Fruit fly (Drosophila melanogaster) whole organism, adult: Measurements from ENCODE around the gene Mpv17.

Experiments used
- CG11617 ChIP-seq: fragments of 200-800 bp; sonication (Bioruptor generic); optimal IDR thresholded peaks from 2 replicates; lab custom pipeline; 2017; ENCODE audit warnings: mild to moderate bottlenecking, missing biosample characterization, missing genetic modification reagents, missing genetic modification characterization
- CG12768 ChIP-seq: fragments of 200-800 bp; sonication (Bioruptor generic); optimal IDR thresholded peaks from 2 replicates; lab custom pipeline; 2017; ENCODE audit warnings: missing biosample characterization, missing genetic modification characterization, mild to moderate bottlenecking, moderate library complexity, missing genetic modification reagents
- CG14711 ChIP-seq: fragments of 200-800 bp; sonication (Bioruptor generic); optimal IDR thresholded peaks from 2 replicates; lab custom pipeline; 2018; ENCODE audit warnings: missing biosample characterization, mild to moderate bottlenecking, missing genetic modification characterization, moderate library complexity
- CG1620 ChIP-seq: fragments of 200-800 bp; sonication (Bioruptor generic); optimal IDR thresholded peaks from 2 replicates; lab custom pipeline; 2016; ENCODE audit warnings: missing biosample characterization, missing genetic modification characterization
- CG33017 ChIP-seq: fragments of 200-800 bp; sonication (Bioruptor generic); optimal IDR thresholded peaks from 2 replicates; lab custom pipeline; 2018; ENCODE audit warnings: missing biosample characterization, mild to moderate bottlenecking, missing genetic modification characterization, moderate library complexity
- CG5204 ChIP-seq: fragments of 200-800 bp; sonication (Bioruptor generic); optimal IDR thresholded peaks from 2 replicates; lab custom pipeline; 2016; ENCODE audit warnings: missing biosample characterization, missing genetic modification characterization
- CG7045 ChIP-seq: fragments of 200-800 bp; sonication (Bioruptor generic); optimal IDR thresholded peaks from 2 replicates; lab custom pipeline; 2017; ENCODE audit warnings: missing biosample characterization, mild to moderate bottlenecking, missing genetic modification characterization
- CG7101 ChIP-seq: fragments of 200-800 bp; sonication (Bioruptor generic); optimal IDR thresholded peaks from 2 replicates; lab custom pipeline; 2018; ENCODE audit warnings: missing biosample characterization, mild to moderate bottlenecking, missing genetic modification characterization, moderate library complexity
- Clk ChIP-seq: fragments of 200-800 bp; sonication (Bioruptor generic); optimal IDR thresholded peaks from 2 replicates; lab custom pipeline; 2017; ENCODE audit warnings: missing biosample characterization, missing genetic modification characterization
- Crg-1 ChIP-seq: fragments of 200-800 bp; sonication (Bioruptor generic); optimal IDR thresholded peaks from 2 replicates; lab custom pipeline; 2016; ENCODE audit warnings: missing biosample characterization, missing genetic modification characterization
- Hr96 ChIP-seq: fragments of 200-800 bp; sonication (Bioruptor generic); optimal IDR thresholded peaks from 2 replicates; lab custom pipeline; 2016; ENCODE audit warnings: missing biosample characterization, missing genetic modification characterization
- Mnt ChIP-seq: fragments of 200-800 bp; sonication (Bioruptor generic); optimal IDR thresholded peaks from 2 replicates; lab custom pipeline; 2016; ENCODE audit warnings: missing biosample characterization, mild to moderate bottlenecking, missing genetic modification characterization
- bab1 ChIP-seq: fragments of 200-800 bp; sonication (Bioruptor generic); optimal IDR thresholded peaks from 3 replicates; lab custom pipeline; 2019; ENCODE audit warnings: missing biosample characterization, mild to moderate bottlenecking, missing genetic modification characterization, moderate library complexity
- cic ChIP-seq: fragments of 200-800 bp; sonication (Bioruptor generic); optimal IDR thresholded peaks from 2 replicates; lab custom pipeline; 2017; ENCODE audit warnings: missing biosample characterization, mild to moderate bottlenecking, missing genetic modification characterization, moderate library complexity
- cnc ChIP-seq, 2 experiments: fragments of >200 bp; optimal IDR thresholded peaks; 2 replicates each; lab custom pipeline; 2017
- kay ChIP-seq: fragments of 200-800 bp; sonication (Bioruptor generic); peaks from one replicate; lab custom pipeline; 2016; ENCODE audit warnings: missing biosample characterization, missing genetic modification characterization, borderline replicate concordance
- ovo ChIP-seq: fragments of 200-800 bp; sonication (Bioruptor generic); optimal IDR thresholded peaks from 2 replicates; lab custom pipeline; 2016; ENCODE audit warnings: missing biosample characterization, missing genetic modification characterization
- pad ChIP-seq: fragments of 200-800 bp; sonication (Bioruptor generic); optimal IDR thresholded peaks from 3 replicates; lab custom pipeline; 2017; ENCODE audit warnings: missing biosample characterization, missing genetic modification characterization, mild to moderate bottlenecking, moderate library complexity, missing genetic modification reagents
- tj ChIP-seq: fragments of 200-800 bp; sonication (Bioruptor generic); optimal IDR thresholded peaks from 3 replicates; lab custom pipeline; 2017; ENCODE audit warnings: missing biosample characterization, mild to moderate bottlenecking, missing genetic modification characterization, moderate library complexity
- toe ChIP-seq: fragments of 200-800 bp; sonication (Bioruptor generic); optimal IDR thresholded peaks from 2 replicates; lab custom pipeline; 2016; ENCODE audit warnings: missing biosample characterization, missing genetic modification characterization

Mpv17 gene

DNA sequence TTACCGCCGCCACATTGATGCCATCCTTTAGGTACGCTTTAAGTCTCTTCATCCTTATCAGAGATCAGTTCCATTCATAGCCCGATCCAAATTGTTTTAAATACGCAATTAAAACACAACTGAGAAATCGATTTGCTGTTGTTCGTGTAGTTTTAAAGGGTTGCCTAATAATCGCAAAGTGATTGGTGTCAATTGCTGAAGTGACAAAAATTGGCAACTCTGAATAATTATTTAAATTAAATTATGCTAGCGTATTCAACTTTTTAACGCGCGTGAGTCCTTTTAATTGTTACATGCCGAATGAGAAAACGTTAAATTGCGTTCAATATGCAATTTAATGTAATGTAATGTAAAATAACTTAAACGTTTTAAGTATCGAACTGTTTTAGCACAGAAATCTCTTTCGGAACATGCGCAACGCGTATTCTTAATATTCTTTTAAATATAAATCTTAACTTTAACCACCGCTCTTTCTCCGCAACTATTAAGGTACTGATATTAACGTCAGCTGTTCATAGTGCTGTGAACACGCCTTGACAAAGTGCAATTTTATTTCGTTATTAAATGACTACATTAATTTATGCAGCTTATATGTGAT, at the start of gene Mpv17:
Mpv17 (minus strand) TSS at position 164 of the 598 bp plus-strand sequence.
- TF ChIP-seq CG11617: peak; percentile 7
- TF ChIP-seq tj: peak; percentile 85
- peak; percentile 57 for TF ChIP-seq kay
- peak; percentile 93 for TF ChIP-seq CG14711 (tag; lab: Kevin White, UChicago)
- TF ChIP-seq Mnt: peak; percentile 20
- TF ChIP-seq CG7045 (GFP tag; lab: Kevin White, UChicago): no peak
- peak; percentile 28 for TF ChIP-seq bab1 (GFP tag; lab: Kevin White, UChicago)
- TF ChIP-seq CG33017 (tag; lab: Kevin White, UChicago): no peak
- TF ChIP-seq CG1620 (GFP tag; lab: Kevin White, UChicago): peak; percentile 42
- TF ChIP-seq ovo (GFP tag; lab: Kevin White, UChicago): no peak
- TF ChIP-seq Clk (GFP tag; lab: Kevin White, UChicago): no peak
- TF ChIP-seq Crg-1: no peak
- peak; percentile 16 for TF ChIP-seq CG7101 (tag; lab: Kevin White, UChicago)
- TF ChIP-seq toe (GFP tag; lab: Kevin White, UChicago): peak; percentile 65
- TF ChIP-seq CG12768 (GFP tag; lab: Kevin White, UChicago): no peak
- TF ChIP-seq cnc (optimal IDR thresholded peaks at IDR 0.05; lab: Kevin White, UChicago): no peak
- no peak for TF ChIP-seq cic (GFP tag; lab: Kevin White, UChicago)
- TF ChIP-seq CG5204: peak; percentile 24
- TF ChIP-seq Hr96: peak; percentile 51
- peak; percentile 5 for TF ChIP-seq pad (GFP tag; lab: Kevin White, UChicago)

DNA sequence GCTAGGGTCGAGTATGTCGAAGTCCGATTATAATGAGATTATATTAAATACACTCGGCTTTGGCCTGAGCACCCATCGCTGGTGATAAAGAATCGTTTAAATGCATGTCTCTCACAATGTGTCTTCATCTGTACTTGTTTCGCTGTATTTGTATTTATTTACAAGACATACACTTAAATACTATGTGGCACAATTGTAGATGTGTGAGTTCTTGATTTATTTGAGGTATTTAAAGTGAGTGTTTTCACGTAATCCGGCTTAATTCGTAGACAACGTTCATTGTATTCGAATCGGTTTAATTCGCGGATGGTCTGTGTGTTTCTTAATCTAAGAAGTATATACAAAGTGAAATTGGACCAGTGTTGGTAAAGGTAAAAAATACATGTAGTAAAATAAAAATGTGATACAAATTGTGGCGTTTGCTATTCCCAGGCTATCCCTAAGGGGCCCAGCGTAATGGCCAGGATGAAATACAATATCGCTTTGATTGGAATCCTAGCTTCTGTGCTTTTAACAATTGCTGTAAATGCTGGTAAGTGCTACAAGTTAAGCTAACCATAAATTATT, 35.6 kb upstream of the Mpv17 start, which contains the start of gene Zyx:
Zyx (minus strand) TSS at position 350 of the 567 bp plus-strand sequence.
- peak; percentile 1 for TF ChIP-seq kay
- peak; percentile 75 for TF ChIP-seq cic (GFP tag; lab: Kevin White, UChicago)
- TF ChIP-seq CG7101 (tag; lab: Kevin White, UChicago): no peak
- TF ChIP-seq CG33017 (tag; lab: Kevin White, UChicago): no peak
- TF ChIP-seq ovo (GFP tag; lab: Kevin White, UChicago): no peak

DNA sequence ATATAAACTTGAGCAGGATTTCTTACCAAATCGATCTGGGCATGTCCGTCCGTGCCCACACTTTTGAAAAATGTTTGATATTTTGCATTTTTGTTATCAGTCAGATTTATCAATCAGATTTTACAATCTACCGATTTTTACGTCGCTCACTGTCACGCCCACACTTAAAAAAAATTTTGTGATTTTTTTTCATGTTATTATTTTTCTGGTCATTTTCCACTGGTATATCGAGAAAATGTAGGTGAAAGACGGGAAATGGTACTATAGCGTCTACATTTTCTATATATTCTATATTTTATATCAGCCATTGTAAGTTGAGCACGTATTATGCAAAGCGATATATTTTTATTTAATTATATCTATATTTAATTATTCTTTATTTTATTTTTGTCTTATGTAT, 35.1 kb upstream of the Mpv17 start:
- no peak for TF ChIP-seq CG5204
- no peak for TF ChIP-seq pad (GFP tag; lab: Kevin White, UChicago)
- no peak for TF ChIP-seq ovo (GFP tag; lab: Kevin White, UChicago)
- TF ChIP-seq cic (GFP tag; lab: Kevin White, UChicago): no peak
- peak; percentile 16 for TF ChIP-seq CG11617
- peak; percentile 48 for TF ChIP-seq CG33017 (tag; lab: Kevin White, UChicago)
- no peak for TF ChIP-seq Hr96
- TF ChIP-seq CG14711 (tag; lab: Kevin White, UChicago): no peak
- no peak for TF ChIP-seq CG12768 (GFP tag; lab: Kevin White, UChicago)
- no peak for TF ChIP-seq Mnt
- TF ChIP-seq CG7045 (GFP tag; lab: Kevin White, UChicago): no peak
- TF ChIP-seq tj: no peak
- no peak for TF ChIP-seq Crg-1
- TF ChIP-seq toe (GFP tag; lab: Kevin White, UChicago): no peak
- TF ChIP-seq kay: peak; percentile 71
- TF ChIP-seq cnc (optimal IDR thresholded peaks at IDR 0.05; lab: Kevin White, UChicago): no peak
- no peak for TF ChIP-seq Clk (GFP tag; lab: Kevin White, UChicago)
- peak; percentile 52 for TF ChIP-seq CG7101 (tag; lab: Kevin White, UChicago)
- TF ChIP-seq CG1620 (GFP tag; lab: Kevin White, UChicago): no peak
- no peak for TF ChIP-seq bab1 (GFP tag; lab: Kevin White, UChicago)

DNA sequence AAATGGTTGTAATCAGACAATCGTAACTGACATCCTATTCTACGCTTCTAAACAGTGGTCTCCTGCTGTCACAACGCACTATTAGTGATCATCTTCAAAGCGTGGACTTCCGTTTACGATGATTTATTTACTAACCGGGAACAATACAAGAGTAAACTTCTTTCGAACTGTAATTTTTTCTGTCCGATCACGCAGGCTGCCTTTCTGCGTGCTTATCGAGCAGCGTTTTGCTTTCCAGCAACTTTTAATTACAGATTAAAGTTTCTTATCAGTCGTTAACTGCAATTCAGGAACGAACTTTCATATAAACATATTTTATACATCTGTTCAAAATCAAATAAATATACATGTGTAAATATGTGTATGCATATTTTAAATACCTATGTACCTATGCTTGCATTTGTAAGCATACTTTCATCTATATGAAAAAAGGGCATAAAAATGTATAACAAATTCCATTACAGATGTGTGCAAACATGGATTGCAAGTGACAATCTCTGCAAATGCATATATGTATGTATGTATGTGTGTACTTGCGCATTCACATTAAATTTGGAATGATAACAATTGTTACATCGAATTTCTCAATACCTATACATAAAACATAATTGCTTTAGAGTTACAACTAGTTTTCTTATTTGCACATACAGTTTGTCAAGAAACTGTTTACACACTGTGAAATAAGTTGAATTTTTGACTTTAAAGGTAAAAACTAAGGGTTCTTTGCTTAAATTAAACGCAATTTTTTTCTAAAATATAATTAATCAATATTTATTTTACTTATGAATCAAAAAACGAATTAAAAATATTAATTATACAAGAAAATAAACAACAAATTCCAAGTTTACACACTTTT, 34.0 kb upstream of the Mpv17 start:
- TF ChIP-seq kay (peak; percentile 33), CG5204 (no peak), CG14711 (tag; lab: Kevin White, UChicago) (peak; percentile 15), cic (GFP tag; lab: Kevin White, UChicago) (no peak)

DNA sequence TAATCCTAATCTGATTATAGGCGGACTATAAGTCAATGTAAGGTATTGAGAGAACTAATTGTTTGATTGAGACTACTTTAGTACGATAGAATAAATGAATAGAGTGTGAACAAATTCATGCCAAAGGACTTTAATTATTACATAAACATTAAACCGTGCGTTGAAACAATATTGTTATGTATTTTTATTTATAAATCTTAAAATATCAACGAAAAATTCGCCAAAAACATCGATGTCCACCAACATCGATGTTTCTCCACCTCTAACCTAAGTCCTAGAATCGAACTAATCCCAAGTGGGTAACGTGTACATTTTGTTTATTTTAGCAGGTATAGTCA, 31.9 kb upstream of the Mpv17 start:
- TF ChIP-seq cic (GFP tag; lab: Kevin White, UChicago): no peak
- TF ChIP-seq tj: no peak
- TF ChIP-seq CG33017 (tag; lab: Kevin White, UChicago): no peak
- no peak for TF ChIP-seq CG7101 (tag; lab: Kevin White, UChicago)
- TF ChIP-seq CG14711 (tag; lab: Kevin White, UChicago): no peak
- no peak for TF ChIP-seq CG12768 (GFP tag; lab: Kevin White, UChicago)
- TF ChIP-seq CG11617: no peak
- TF ChIP-seq kay: no peak
- no peak for TF ChIP-seq Clk (GFP tag; lab: Kevin White, UChicago)
- no peak for TF ChIP-seq toe (GFP tag; lab: Kevin White, UChicago)
